Fruit fly (Drosophila melanogaster): ENCODE data around the gene CG31510.

CG31510 gene

DNA sequence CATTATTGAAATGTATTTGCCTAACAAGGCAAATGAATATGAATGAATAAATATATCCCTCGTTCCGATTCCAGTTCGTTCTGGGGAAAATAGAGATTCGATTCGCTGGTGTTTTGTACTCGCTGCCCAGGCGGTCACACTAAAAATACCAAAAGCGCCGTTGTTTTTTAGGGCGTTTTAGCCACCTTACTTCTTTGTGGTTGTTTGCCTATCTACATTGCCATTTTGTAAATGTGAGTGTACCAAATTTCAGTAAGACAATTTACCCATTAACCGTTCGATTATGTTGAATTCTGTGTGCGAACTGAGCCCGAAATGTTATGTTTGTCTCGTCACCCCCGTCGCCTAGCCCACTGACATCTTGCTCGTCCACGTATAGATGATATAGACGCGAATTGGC is 25.2 kb downstream of the CG31510 start, which contains the start of the genes CG33095 and CG33096 (continued):
- TF ChIP-seq Xbp1 (GFP tag; optimal IDR thresholded peaks at IDR 0.05) (no peak), CG7963 (GFP tag; IDR thresholded peaks at IDR 0.05; ENCODE audit: partially characterized antibody) (no peak), shn (GFP tag; optimal IDR thresholded peaks at IDR 0.05) (no peak), CG10654 (GFP tag; optimal IDR thresholded peaks at IDR 0.05) (no peak), Jarid2 (GFP tag; optimal IDR thresholded peaks at IDR 0.05) (peak; percentile 21), Rfx (GFP tag; IDR thresholded peaks at IDR 0.05) (no peak; the same call in 1 of the 2 replicates), p53 (GFP tag; optimal IDR thresholded peaks at IDR 0.05) (no peak), NC2β (GFP tag; optimal IDR thresholded peaks at IDR 0.05) (peak; percentile 0), CG10979 (tag; optimal IDR thresholded peaks at IDR 0.05) (no peak), sug (tag; optimal IDR thresholded peaks at IDR 0.05) (no peak), bsh (GFP tag; optimal IDR thresholded peaks at IDR 0.05) (no peak), CG2116 (GFP tag; optimal IDR thresholded peaks at IDR 0.05) (peak; percentile 8), CG12744 (GFP tag; optimal IDR thresholded peaks at IDR 0.05) (no peak), twi (tag; optimal IDR thresholded peaks at IDR 0.05) (no peak), eyg (GFP tag; optimal IDR thresholded peaks at IDR 0.05) (no peak), CG16813 (GFP tag; IDR thresholded peaks at IDR 0.05; ENCODE audit: partially characterized antibody) (0 out of 3 replicates have a peak, but pooled peaks have one; percentile 43), Sin3A (optimal IDR thresholded peaks at IDR 0.05) (peak; percentile 9), HmgD (GFP tag; optimal IDR thresholded peaks at IDR 0.05) (peak; percentile 7), Sry-β (GFP tag; optimal IDR thresholded peaks at IDR 0.05) (no peak), bab2 (GFP tag; optimal IDR thresholded peaks at IDR 0.05) (no peak), CG11695 (GFP tag; IDR thresholded peaks at IDR 0.05) (0 out of 3 replicates have a peak, but pooled peaks have one; percentile 10), CG12155 (GFP tag; optimal IDR thresholded peaks at IDR 0.05) (no peak), wdn (GFP tag; IDR thresholded peaks at IDR 0.05) (no peak), CG14014 (GFP tag; IDR thresholded peaks at IDR 0.05) (no peak), CG4617 (GFP tag; optimal IDR thresholded peaks at IDR 0.05; ENCODE audit: borderline replicate concordance) (peak; percentile 84), B-H2 (GFP tag; optimal IDR thresholded peaks at IDR 0.05) (no peak), CG2129 (GFP tag; IDR thresholded peaks at IDR 0.05; ENCODE audit: partially characterized antibody) (no peak), CG15269 (tag; optimal IDR thresholded peaks at IDR 0.05) (no peak), CG12236 (GFP tag; optimal IDR thresholded peaks at IDR 0.05) (no peak), pnt (GFP tag; optimal IDR thresholded peaks at IDR 0.05) (no peak), Rx (GFP tag; IDR thresholded peaks at IDR 0.05) (no peak), CG8924 (tag; optimal IDR thresholded peaks at IDR 0.05) (no peak), CG13624 (GFP tag; optimal IDR thresholded peaks at IDR 0.05) (no peak), Hr3 (GFP tag; optimal IDR thresholded peaks at IDR 0.05) (no peak), CG33213 (GFP tag; optimal IDR thresholded peaks at IDR 0.05) (peak; percentile 76), CG17385 (GFP tag; optimal IDR thresholded peaks at IDR 0.05) (no peak), CG12299 (tag; optimal IDR thresholded peaks at IDR 0.05) (no peak), fru (optimal IDR thresholded peaks at IDR 0.05) (no peak), row (GFP tag; IDR thresholded peaks at IDR 0.05) (peak; percentile 88), kni (GFP tag; optimal IDR thresholded peaks at IDR 0.05) (no peak), CG8478 (optimal IDR thresholded peaks at IDR 0.05) (no peak), CG8290 (GFP tag; optimal IDR thresholded peaks at IDR 0.05) (peak; percentile 75), CG8290 (tag; optimal IDR thresholded peaks at IDR 0.05) (peak in 1 of 2 experiments; percentile 2), az2 (GFP tag; optimal IDR thresholded peaks at IDR 0.05) (no peak), ci (GFP tag; IDR thresholded peaks at IDR 0.05) (no peak), ssp (GFP tag; IDR thresholded peaks at IDR 0.05) (no peak), her (GFP tag; optimal IDR thresholded peaks at IDR 0.05) (no peak), CG3838 (GFP tag; optimal IDR thresholded peaks at IDR 0.05) (no peak), nerfin-1 (tag; optimal IDR thresholded peaks at IDR 0.05) (no peak), Chrac-16 (GFP tag; optimal IDR thresholded peaks at IDR 0.05) (no peak), CG10274 (GFP tag; optimal IDR thresholded peaks at IDR 0.05) (no peak), stwl (tag; optimal IDR thresholded peaks at IDR 0.05) (peak; percentile 84), CG9727 (GFP tag; optimal IDR thresholded peaks at IDR 0.05) (no peak)
